Fruit fly (Drosophila melanogaster): Measurements from ENCODE around the gene Sap-r.

Gene Sap-r

dm6 chr3R:30865365-30865770 lies 23.5 kb downstream of the Sap-r start (continued):
- TF ChIP-seq odd (GFP tag; optimal IDR thresholded peaks at IDR 0.05) (peak; percentile 1), peb (GFP tag; IDR thresholded peaks at IDR 0.05) (0 out of 2 replicates have a peak, but pooled peaks have one; percentile 12), CG1602 (GFP tag; optimal IDR thresholded peaks at IDR 0.05) (peak; percentile 10), Mad (GFP tag; optimal IDR thresholded peaks at IDR 0.05) (no peak), crc (GFP tag; optimal IDR thresholded peaks at IDR 0.05) (no peak), gcm (GFP tag; optimal IDR thresholded peaks at IDR 0.05) (peak; percentile 25), Poxn (GFP tag; IDR thresholded peaks at IDR 0.05) (no peak), CG13123 (GFP tag; optimal IDR thresholded peaks at IDR 0.05) (no peak), ro (GFP tag; IDR thresholded peaks at IDR 0.05) (no peak), seq (GFP tag; IDR thresholded peaks at IDR 0.05) (0 out of 2 replicates have a peak, but pooled peaks have one; percentile 6), sc (optimal IDR thresholded peaks at IDR 0.05) (no peak), sc (GFP tag; optimal IDR thresholded peaks at IDR 0.05) (no peak), CG13424 (tag; optimal IDR thresholded peaks at IDR 0.05) (peak; percentile 48), Sry-δ (GFP tag; optimal IDR thresholded peaks at IDR 0.05) (no peak), CG3163 (GFP tag; optimal IDR thresholded peaks at IDR 0.05) (no peak), CG8388 (GFP tag; optimal IDR thresholded peaks at IDR 0.05) (peak; percentile 28), D (optimal IDR thresholded peaks at IDR 0.05) (no peak), D (GFP tag; optimal IDR thresholded peaks at IDR 0.05) (peak; percentile 18), rib (GFP tag; IDR thresholded peaks at IDR 0.05) (no peak), CG6654 (GFP tag; optimal IDR thresholded peaks at IDR 0.05) (no peak), scrt (GFP tag; optimal IDR thresholded peaks at IDR 0.05) (no peak), CG30431 (GFP tag; optimal IDR thresholded peaks at IDR 0.05) (peak; percentile 10), CG8290 (GFP tag; optimal IDR thresholded peaks at IDR 0.05) (peak; percentile 0), CG8290 (tag; optimal IDR thresholded peaks at IDR 0.05) (no peak), CG8281 (tag; optimal IDR thresholded peaks at IDR 0.05) (no peak)

dm6 chr3R:30864465-30864864 lies 24.4 kb downstream of the Sap-r start:
- TF ChIP-seq CG5953 (GFP tag; IDR thresholded peaks at IDR 0.05): no peak
- no peak for TF ChIP-seq grn (GFP tag; optimal IDR thresholded peaks at IDR 0.05)
- peak; percentile 7 for TF ChIP-seq CG2712 (tag; optimal IDR thresholded peaks at IDR 0.05)
- TF ChIP-seq row (GFP tag; IDR thresholded peaks at IDR 0.05): peak; percentile 5; the same call in 1 of the 3 replicates
- TF ChIP-seq NfI (GFP tag; optimal IDR thresholded peaks at IDR 0.05): no peak
- TF ChIP-seq CG15601 (tag; optimal IDR thresholded peaks at IDR 0.05): no peak
- no peak for TF ChIP-seq CG10543 (GFP tag; optimal IDR thresholded peaks at IDR 0.05)
- no peak for TF ChIP-seq gcm (GFP tag; optimal IDR thresholded peaks at IDR 0.05)
- no peak for TF ChIP-seq D19A (tag; optimal IDR thresholded peaks at IDR 0.05)
- peak in 1 of 2 experiments; percentile 28 for TF ChIP-seq bsh (GFP tag; optimal IDR thresholded peaks at IDR 0.05)
- no peak for TF ChIP-seq tin (GFP tag; optimal IDR thresholded peaks at IDR 0.05)
- no peak for TF ChIP-seq mam (GFP tag; optimal IDR thresholded peaks at IDR 0.05)
- peak in 1 of 3 experiments; percentile 26 for TF ChIP-seq lola (GFP tag; optimal IDR thresholded peaks at IDR 0.05)
- TF ChIP-seq CG15479 (GFP tag; optimal IDR thresholded peaks at IDR 0.05): no peak
- no peak for TF ChIP-seq br (optimal IDR thresholded peaks at IDR 0.05)
- TF ChIP-seq tll (GFP tag; optimal IDR thresholded peaks at IDR 0.05): peak in 1 of 2 experiments; percentile 35
- peak; percentile 1 for TF ChIP-seq CG11504 (tag; optimal IDR thresholded peaks at IDR 0.05)
- TF ChIP-seq Ets97D (GFP tag; optimal IDR thresholded peaks at IDR 0.05): no peak
- TF ChIP-seq CG12659 (GFP tag; optimal IDR thresholded peaks at IDR 0.05): no peak
- TF ChIP-seq Jarid2 (GFP tag; optimal IDR thresholded peaks at IDR 0.05): no peak
- TF ChIP-seq Hr51 (GFP tag; optimal IDR thresholded peaks at IDR 0.05): peak in 1 of 2 experiments; percentile 8
- peak; percentile 75 for TF ChIP-seq sens (GFP tag)
- TF ChIP-seq oc (tag; optimal IDR thresholded peaks at IDR 0.05): no peak
- TF ChIP-seq Oli (tag; optimal IDR thresholded peaks at IDR 0.05): peak; percentile 11
- no peak for TF ChIP-seq CG3838 (GFP tag; optimal IDR thresholded peaks at IDR 0.05)
- no peak for TF ChIP-seq exex (tag; optimal IDR thresholded peaks at IDR 0.05)
- no peak for TF ChIP-seq klu (GFP tag; IDR thresholded peaks at IDR 0.05)
- TF ChIP-seq CG13296 (GFP tag; optimal IDR thresholded peaks at IDR 0.05): no peak
